Fruit fly (Drosophila melanogaster) whole organism, wandering third instar larva: ENCODE measurements around the gene hob.

ENCODE experiments used
- Abd-B ChIP-seq: fragments of >200 bp; optimal IDR thresholded peaks from 2 replicates; lab custom pipeline; 2017; ENCODE audit warnings: missing biosample characterization, missing genetic modification characterization
- CG32264 ChIP-seq: fragments of 200-800 bp; sonication (Bioruptor generic); optimal IDR thresholded peaks from 2 replicates; lab custom pipeline; 2016; ENCODE audit warnings: missing biosample characterization, missing genetic modification characterization
- CG9705 ChIP-seq: fragments of 200-800 bp; sonication (Bioruptor generic); optimal IDR thresholded peaks from 2 replicates; lab custom pipeline; 2018; ENCODE audit warnings: missing biosample characterization, mild to moderate bottlenecking, missing genetic modification characterization
- CrebA ChIP-seq: fragments of 200-800 bp; sonication (Bioruptor generic); optimal IDR thresholded peaks from 2 replicates; lab custom pipeline; 2016; ENCODE audit warnings: missing biosample characterization, mild to moderate bottlenecking, missing genetic modification characterization, borderline replicate concordance
- Dfd ChIP-seq: fragments of >200 bp; optimal IDR thresholded peaks from 2 replicates; lab custom pipeline; 2017; ENCODE audit warnings: missing biosample characterization, missing genetic modification characterization
- Dif ChIP-seq: fragments of 200-275, 200-300 bp; sonication (Bioruptor generic); optimal IDR thresholded peaks from 2 replicates; lab custom pipeline; 2018; ENCODE audit warnings: missing biosample characterization, missing genetic modification characterization; ENCODE audit not compliant: partially characterized antibody
- GATAd ChIP-seq: sonication (Bioruptor generic); optimal IDR thresholded peaks from 2 replicates; lab custom pipeline; 2016; ENCODE audit warnings: missing biosample characterization, missing genetic modification characterization
- HLH106 ChIP-seq: fragments of 200-800 bp; optimal IDR thresholded peaks from 3 replicates; lab custom pipeline; 2019; ENCODE audit warnings: missing biosample characterization, mild to moderate bottlenecking, missing genetic modification characterization, moderate library complexity
- Hnf4 ChIP-seq: fragments of 200-800 bp; sonication (Bioruptor generic); optimal IDR thresholded peaks from 2 replicates; lab custom pipeline; 2016; ENCODE audit warnings: missing biosample characterization, mild to moderate bottlenecking, missing genetic modification characterization
- Hr78 ChIP-seq: fragments of >200 bp; optimal IDR thresholded peaks from 2 replicates; lab custom pipeline; 2017; ENCODE audit warnings: missing biosample characterization, missing genetic modification characterization
- Hr83 ChIP-seq: fragments of 200-300 bp; sonication (Bioruptor generic); optimal IDR thresholded peaks from 2 replicates; lab custom pipeline; 2016; ENCODE audit warnings: missing biosample characterization, mild to moderate bottlenecking, missing genetic modification characterization, moderate library complexity; ENCODE audit not compliant: poor library complexity, severe bottlenecking
- Jra ChIP-seq: sonication (Bioruptor generic); optimal IDR thresholded peaks from 2 replicates; lab custom pipeline; 2016; ENCODE audit warnings: missing biosample characterization, missing genetic modification characterization
- Mio ChIP-seq: sonication (Bioruptor generic); optimal IDR thresholded peaks from 2 replicates; lab custom pipeline; 2016; ENCODE audit warnings: missing biosample characterization, missing genetic modification characterization
- Myc ChIP-seq: fragments of >200 bp; optimal IDR thresholded peaks from 2 replicates; lab custom pipeline; 2017
- N ChIP-seq: fragments of >200 bp; optimal IDR thresholded peaks from 2 replicates; lab custom pipeline; 2018; ENCODE audit warnings: missing biosample characterization, missing external identifiers, missing genetic modification characterization
- OdsH ChIP-seq: fragments of 200-800 bp; sonication (Bioruptor generic); optimal IDR thresholded peaks from 2 replicates; lab custom pipeline; 2016; ENCODE audit warnings: missing biosample characterization, mild to moderate bottlenecking, missing genetic modification characterization
- Rel ChIP-seq, 2 experiments: fragments of 200-800 bp; sonication (Bioruptor generic) in 1 of 2; optimal IDR thresholded peaks; 2 replicates in 1 of 2; 3 replicates in 1 of 2; lab custom pipeline; 2016 to 2019; ENCODE audit warnings: mild to moderate bottlenecking in 2 of 2, missing biosample characterization in 2 of 2, missing genetic modification characterization in 2 of 2, moderate library complexity in 1 of 2
- Sp1 ChIP-seq: fragments of 200-800 bp; sonication (Bioruptor generic); optimal IDR thresholded peaks from 3 replicates; lab custom pipeline; 2019; ENCODE audit warnings: missing biosample characterization, mild to moderate bottlenecking, missing genetic modification characterization, moderate library complexity
- Vsx2 ChIP-seq: fragments of 200-300, 225-300 bp; sonication (Bioruptor generic); optimal IDR thresholded peaks from 2 replicates; lab custom pipeline; 2018; ENCODE audit warnings: missing biosample characterization, missing genetic modification characterization; ENCODE audit not compliant: partially characterized antibody
- br ChIP-seq: fragments of 200-800 bp; sonication (Bioruptor generic); optimal IDR thresholded peaks from 2 replicates; lab custom pipeline; 2016; ENCODE audit warnings: missing biosample characterization, missing genetic modification characterization
- brk ChIP-seq: fragments of 200-800 bp; sonication (Bioruptor generic); optimal IDR thresholded peaks from 2 replicates; lab custom pipeline; 2016; ENCODE audit warnings: missing biosample characterization, mild to moderate bottlenecking, missing genetic modification characterization
- dl ChIP-seq, 2 experiments: fragments of 175-275, 200-275 bp in 1 of 2; fragments of 200-275 bp in 1 of 2; sonication (Bioruptor generic); optimal IDR thresholded peaks; lab custom pipeline; 2018; ENCODE audit warnings: mild to moderate bottlenecking in 2 of 2, missing biosample characterization in 2 of 2, missing genetic modification characterization in 2 of 2, moderate library complexity in 2 of 2; ENCODE audit not compliant: partially characterized antibody in 2 of 2, insufficient read depth in 1 of 2
- dmrt93B ChIP-seq: fragments of 200-800 bp; sonication (Bioruptor generic); optimal IDR thresholded peaks from 2 replicates; lab custom pipeline; 2018; ENCODE audit warnings: missing biosample characterization, mild to moderate bottlenecking, missing genetic modification characterization
- dsf ChIP-seq: sonication (Bioruptor generic); optimal IDR thresholded peaks from 2 replicates; lab custom pipeline; 2016; ENCODE audit warnings: missing biosample characterization, missing genetic modification characterization, borderline replicate concordance
- ey ChIP-seq: fragments of 200-800 bp; sonication (Bioruptor generic); optimal IDR thresholded peaks from 2 replicates; lab custom pipeline; 2016; ENCODE audit warnings: missing biosample characterization, missing genetic modification characterization
- foxo ChIP-seq, 2 experiments: fragments of 200-800 bp; sonication (Bioruptor generic); optimal IDR thresholded peaks; 2 replicates in 1 of 2; 3 replicates in 1 of 2; lab custom pipeline; 2016 to 2017; ENCODE audit warnings: missing biosample characterization in 2 of 2, missing genetic modification characterization in 2 of 2
- fru ChIP-seq: fragments of 200-800 bp; sonication (Bioruptor generic); optimal IDR thresholded peaks from 3 replicates; lab custom pipeline; 2016; ENCODE audit warnings: missing biosample characterization, mild to moderate bottlenecking, missing genetic modification characterization
- h ChIP-seq: fragments of 200-800 bp; sonication (Bioruptor generic); optimal IDR thresholded peaks from 3 replicates; lab custom pipeline; 2016; ENCODE audit warnings: missing biosample characterization, mild to moderate bottlenecking, missing genetic modification characterization
- jim ChIP-seq: fragments of 175-275, 200-325 bp; sonication (Bioruptor generic); optimal IDR thresholded peaks from 2 replicates; lab custom pipeline; 2016; ENCODE audit warnings: missing biosample characterization, mild to moderate bottlenecking, missing genetic modification characterization
- lola ChIP-seq: fragments of >200 bp; optimal IDR thresholded peaks from 2 replicates; lab custom pipeline; 2017; ENCODE audit warnings: missing biosample characterization, missing genetic modification characterization
- pan ChIP-seq: fragments of >200 bp; optimal IDR thresholded peaks from 2 replicates; lab custom pipeline; 2017
- psq ChIP-seq: fragments of 200-800 bp; sonication (Bioruptor generic); optimal IDR thresholded peaks from 3 replicates; lab custom pipeline; 2017; ENCODE audit warnings: missing biosample characterization, mild to moderate bottlenecking, missing genetic modification characterization, moderate library complexity
- rgr ChIP-seq: fragments of 200-800 bp; sonication (Bioruptor generic); optimal IDR thresholded peaks from 3 replicates; lab custom pipeline; 2016; ENCODE audit warnings: missing biosample characterization, mild to moderate bottlenecking, missing genetic modification characterization
- sage ChIP-seq: fragments of 200-800 bp; sonication (Bioruptor generic); optimal IDR thresholded peaks from 2 replicates; lab custom pipeline; 2016; ENCODE audit warnings: missing biosample characterization, mild to moderate bottlenecking, missing genetic modification characterization
- sv ChIP-seq: fragments of 200-800 bp; sonication (Bioruptor generic); optimal IDR thresholded peaks from 3 replicates; lab custom pipeline; 2016; ENCODE audit warnings: missing biosample characterization, missing genetic modification characterization
- tai ChIP-seq: sonication (Bioruptor generic); optimal IDR thresholded peaks from 2 replicates; lab custom pipeline; 2016; ENCODE audit warnings: missing biosample characterization, missing genetic modification characterization
- usp ChIP-seq: fragments of >200 bp; optimal IDR thresholded peaks from 2 replicates; lab custom pipeline; 2017; ENCODE audit warnings: missing biosample characterization, missing genetic modification characterization
- woc ChIP-seq: sonication (Bioruptor generic); optimal IDR thresholded peaks from 2 replicates; lab custom pipeline; 2016; ENCODE audit warnings: missing biosample characterization, mild to moderate bottlenecking, missing genetic modification characterization

Gene hob

DNA sequence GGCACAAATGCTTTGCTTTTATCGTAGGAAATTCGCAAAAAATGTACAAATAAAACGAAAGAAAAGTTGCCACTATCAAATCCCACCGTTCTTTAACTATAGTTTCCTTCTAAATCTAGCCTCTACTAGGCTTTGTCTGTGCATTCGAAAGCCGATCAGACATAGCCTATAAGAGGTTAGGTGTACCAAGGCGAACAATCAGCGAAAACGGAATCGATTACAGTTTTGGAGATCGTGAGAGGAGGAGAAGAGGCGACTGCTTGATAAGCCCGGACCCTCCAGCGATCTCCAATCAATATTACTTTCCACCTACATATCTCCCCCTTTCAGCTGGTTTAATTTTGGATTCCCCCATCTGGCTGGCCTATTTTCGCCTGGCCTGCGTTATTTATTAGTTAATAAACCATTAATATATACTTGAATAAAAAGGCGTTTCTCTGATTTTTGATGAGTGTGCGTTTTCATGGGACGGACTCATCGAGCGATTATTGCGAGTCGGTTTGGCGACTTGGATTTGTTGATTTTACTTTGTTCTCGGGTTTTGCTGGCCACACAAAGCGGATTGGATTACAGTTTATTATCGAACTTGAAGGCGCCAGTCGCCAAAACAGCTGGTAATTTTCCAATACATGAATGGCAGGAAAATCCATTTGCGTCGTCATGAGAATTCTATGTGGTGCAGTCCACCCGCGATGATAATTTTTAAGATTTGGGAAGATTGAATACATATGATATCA is 32.4 kb upstream of the hob start:
- TF ChIP-seq Hr78 (GFP tag; lab: Kevin White, UChicago) = no peak
- peak; percentile 37 for TF ChIP-seq woc (GFP tag; lab: Kevin White, UChicago)
- no peak for TF ChIP-seq CG32264 (GFP tag; lab: Kevin White, UChicago)
- TF ChIP-seq Mio = no peak
- peak in 1 of 2 experiments; percentile 26 for TF ChIP-seq foxo (GFP tag; optimal IDR thresholded peaks at IDR 0.05; lab: Kevin White, UChicago)
- TF ChIP-seq sage (GFP tag; lab: Kevin White, UChicago) = peak; percentile 55
- peak; percentile 37 for TF ChIP-seq OdsH
- no peak for TF ChIP-seq dl (GFP tag; optimal IDR thresholded peaks at IDR 0.05; lab: Kevin White, UChicago; ENCODE audit: insufficient read depth in 1 of 2, partially characterized antibody in 2 of 2)
- peak; percentile 42 for TF ChIP-seq br
- peak; percentile 24 for TF ChIP-seq rgr (GFP tag; lab: Kevin White, UChicago)
- peak; percentile 54 for TF ChIP-seq Hnf4 (GFP tag; lab: Kevin White, UChicago)
- no peak for TF ChIP-seq pan (lab: Kevin White, UChicago)
- no peak for TF ChIP-seq Dif (GFP tag; lab: Kevin White, UChicago)
- no peak for TF ChIP-seq CG9705
- TF ChIP-seq Dfd (GFP tag; lab: Kevin White, UChicago) = no peak
- TF ChIP-seq sv (GFP tag; lab: Kevin White, UChicago) = no peak
- no peak for TF ChIP-seq psq (GFP tag; lab: Kevin White, UChicago)
- TF ChIP-seq Sp1 (GFP tag; lab: Kevin White, UChicago) = peak; percentile 53
- TF ChIP-seq dsf (GFP tag; lab: Kevin White, UChicago) = peak; percentile 30
- peak; percentile 68 for TF ChIP-seq CrebA (GFP tag; lab: Kevin White, UChicago)
- no peak for TF ChIP-seq Myc (lab: Kevin White, UChicago)
- TF ChIP-seq Hr83 (GFP tag; lab: Kevin White, UChicago) = peak; percentile 73
- peak; percentile 36 for TF ChIP-seq tai (GFP tag; lab: Kevin White, UChicago)
- TF ChIP-seq fru (GFP tag; lab: Kevin White, UChicago) = no peak
- TF ChIP-seq jim (GFP tag; lab: Kevin White, UChicago) = peak; percentile 36
- TF ChIP-seq ey (GFP tag; lab: Kevin White, UChicago) = peak; percentile 4
- TF ChIP-seq h (GFP tag; lab: Kevin White, UChicago) = peak; percentile 5
- TF ChIP-seq brk (GFP tag; lab: Kevin White, UChicago) = peak; percentile 51
- no peak for TF ChIP-seq N (GFP tag; lab: Kevin White, UChicago)
- peak; percentile 77 for TF ChIP-seq Rel (GFP tag; optimal IDR thresholded peaks at IDR 0.05; lab: Kevin White, UChicago)
- peak; percentile 89 for TF ChIP-seq Rel (tag; optimal IDR thresholded peaks at IDR 0.05; lab: Kevin White, UChicago)
- no peak for TF ChIP-seq usp (GFP tag; lab: Kevin White, UChicago)
- TF ChIP-seq Vsx2 (GFP tag; lab: Kevin White, UChicago) = no peak
- no peak for TF ChIP-seq Abd-B (GFP tag; lab: Kevin White, UChicago)
- TF ChIP-seq lola (GFP tag; lab: Kevin White, UChicago) = no peak
- TF ChIP-seq dmrt93B = peak; percentile 6
- TF ChIP-seq Jra (GFP tag; lab: Kevin White, UChicago) = no peak
- peak; percentile 6 for TF ChIP-seq HLH106 (tag; lab: Kevin White, UChicago)
- no peak for TF ChIP-seq GATAd (GFP tag; lab: Kevin White, UChicago)
